Worm (Caenorhabditis elegans): ENCODE data around the gene ttr-52.

Gene ttr-52

DNA sequence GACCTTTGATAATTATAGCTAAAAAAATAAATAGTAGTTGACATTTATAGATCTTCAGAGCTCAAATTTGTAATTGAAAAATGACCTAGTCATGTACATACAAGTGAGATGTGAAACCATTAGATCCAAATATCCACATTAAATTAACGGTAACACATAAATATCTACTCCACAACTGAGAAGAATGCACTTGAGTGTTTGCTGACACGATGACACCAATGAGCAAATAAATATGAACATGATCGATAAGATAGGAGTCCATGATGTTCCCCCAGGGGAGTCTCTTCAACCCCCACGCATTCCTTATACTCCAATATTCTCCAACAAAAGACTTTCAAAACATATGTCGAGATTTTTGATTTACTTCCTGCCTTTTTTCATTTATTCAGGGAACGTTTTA, at the start of gene ttr-52:
Gene ttr-52, plus strand, starts transcription at position 301 of the 400 bp plus-strand sequence.
- TF ChIP-seq W03F9.2 (tag; optimal IDR thresholded peaks at IDR 0.05): no peak
- TF ChIP-seq dao-5 (tag; optimal IDR thresholded peaks at IDR 0.05): no peak
- TF ChIP-seq him-1 (tag; optimal IDR thresholded peaks at IDR 0.05): no peak

- TF ChIP-seq him-1 (tag; optimal IDR thresholded peaks at IDR 0.05): no peak
- no peak for TF ChIP-seq W03F9.2 (tag; optimal IDR thresholded peaks at IDR 0.05)
- TF ChIP-seq dao-5 (tag; optimal IDR thresholded peaks at IDR 0.05): no peak
Measured at ce11 chrIII:13359256-13359655, 45.3 kb upstream of the ttr-52 start, which contains the start of gene F53A2.9. Gene F53A2.9 (minus strand): TSS chrIII:13359356.

DNA sequence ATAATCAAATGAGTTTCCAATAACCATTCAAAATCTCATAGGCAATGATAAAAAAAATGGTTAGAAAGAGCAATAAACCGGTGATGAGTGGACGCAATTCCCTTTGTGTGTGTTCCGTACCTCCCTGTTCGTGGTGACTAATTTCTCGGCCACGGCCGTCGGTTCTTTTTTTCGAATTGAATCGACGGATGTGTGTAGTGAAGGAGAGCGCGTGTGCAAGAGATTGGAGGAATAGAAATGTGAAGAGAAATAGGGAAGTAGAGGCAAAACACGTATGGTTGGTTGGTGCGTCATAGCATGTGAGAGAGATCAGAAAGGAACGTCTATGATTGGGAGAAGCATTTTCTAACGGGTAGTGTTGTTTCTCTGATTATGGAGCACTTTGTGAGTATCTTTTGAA, 44.7 kb upstream of the ttr-52 start:
- no peak for TF ChIP-seq dao-5 (tag; optimal IDR thresholded peaks at IDR 0.05)
- TF ChIP-seq W03F9.2 (tag; optimal IDR thresholded peaks at IDR 0.05): peak; percentile 28

ce11 chrIII:13370980-13371379, 33.5 kb upstream of the ttr-52 start, which contains the start of gene T03F6.9:
Gene T03F6.9 (minus strand): TSS chrIII:13371080.
- no peak for TF ChIP-seq W03F9.2 (tag; optimal IDR thresholded peaks at IDR 0.05)
- TF ChIP-seq him-1 (tag; optimal IDR thresholded peaks at IDR 0.05): no peak
- TF ChIP-seq dao-5 (tag; optimal IDR thresholded peaks at IDR 0.05): no peak

- TF ChIP-seq him-1 (tag; optimal IDR thresholded peaks at IDR 0.05): no peak
- TF ChIP-seq W03F9.2 (tag; optimal IDR thresholded peaks at IDR 0.05): no peak
- no peak for TF ChIP-seq dao-5 (tag; optimal IDR thresholded peaks at IDR 0.05)
Measured at ce11 chrIII:13376304-13376760, 28.2 kb upstream of the ttr-52 start, which contains the start of gene lis-1. Gene lis-1 (minus strand): TSS chrIII:13376710.

DNA sequence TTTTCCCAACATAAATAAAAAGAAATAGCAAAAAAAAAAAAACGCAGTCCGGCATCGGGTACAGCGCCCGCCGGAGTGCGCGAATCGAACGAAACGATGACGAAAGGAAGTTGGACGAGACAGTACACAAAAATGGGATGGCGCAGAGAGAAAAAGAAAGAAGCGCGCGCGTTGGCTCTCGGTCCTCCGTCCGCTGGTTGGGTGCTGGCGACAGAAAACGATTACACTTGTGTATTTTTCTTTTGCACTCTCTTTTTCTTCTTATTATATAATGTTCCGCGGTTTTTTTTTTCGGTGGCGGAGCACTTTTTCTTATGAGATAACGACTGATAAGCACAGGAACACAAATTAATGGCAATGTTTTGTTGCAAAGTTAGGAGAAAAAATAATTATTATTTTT, 27.3 kb upstream of the ttr-52 start:
- TF ChIP-seq him-1 (tag; optimal IDR thresholded peaks at IDR 0.05) (no peak), W03F9.2 (tag; optimal IDR thresholded peaks at IDR 0.05) (peak; percentile 20)

DNA sequence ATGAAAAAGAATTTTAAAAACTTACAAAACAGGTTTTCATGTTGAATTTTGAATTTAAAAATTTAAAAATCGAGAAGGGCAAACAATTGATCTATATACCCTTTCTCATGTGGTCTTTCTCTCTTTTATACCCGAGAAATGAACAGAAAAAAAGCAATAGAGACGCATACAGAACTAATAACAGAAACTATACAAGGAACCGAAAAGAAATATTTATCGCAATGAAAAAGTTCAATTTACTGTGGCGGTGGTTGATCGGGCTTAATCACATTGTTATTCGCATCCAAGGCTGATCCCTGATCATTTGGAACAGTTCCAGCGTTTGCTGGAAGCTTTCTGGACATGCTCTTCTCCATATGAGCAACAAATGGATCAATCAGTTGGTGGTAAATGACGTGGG, 26.3 kb upstream of the ttr-52 start, which contains the start of gene T03F6.10:
Gene T03F6.10, minus strand, starts transcription at position 101 of the 400 bp plus-strand sequence.
- TF ChIP-seq dao-5 (tag; optimal IDR thresholded peaks at IDR 0.05) (no peak), W03F9.2 (tag; optimal IDR thresholded peaks at IDR 0.05) (no peak), him-1 (tag; optimal IDR thresholded peaks at IDR 0.05) (no peak)

DNA sequence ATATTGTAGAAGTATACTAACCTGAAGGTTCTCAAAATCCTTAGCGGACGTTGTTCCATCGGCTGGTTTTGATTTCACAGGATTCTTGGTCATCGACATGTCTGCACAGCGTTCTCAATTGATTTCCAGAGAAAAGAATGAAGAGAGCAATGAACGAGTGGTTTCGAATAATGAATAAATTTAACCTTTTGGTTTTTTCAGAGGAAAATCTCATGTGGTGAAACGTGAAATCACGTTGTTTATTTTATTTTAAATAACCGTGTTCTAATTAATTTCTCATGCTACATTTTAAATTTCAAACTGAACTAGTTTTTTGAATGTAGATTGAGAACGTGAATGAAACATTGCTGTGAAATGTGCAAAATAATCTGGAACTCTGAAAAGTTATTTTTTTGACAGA, 24.3 kb upstream of the ttr-52 start, which contains the start of gene T03F6.6:
Gene T03F6.6, minus strand, starts transcription at position 101 of the 400 bp plus-strand sequence.
- TF ChIP-seq dao-5 (tag; optimal IDR thresholded peaks at IDR 0.05) (no peak), W03F9.2 (tag; optimal IDR thresholded peaks at IDR 0.05) (no peak), him-1 (tag; optimal IDR thresholded peaks at IDR 0.05) (no peak)

DNA sequence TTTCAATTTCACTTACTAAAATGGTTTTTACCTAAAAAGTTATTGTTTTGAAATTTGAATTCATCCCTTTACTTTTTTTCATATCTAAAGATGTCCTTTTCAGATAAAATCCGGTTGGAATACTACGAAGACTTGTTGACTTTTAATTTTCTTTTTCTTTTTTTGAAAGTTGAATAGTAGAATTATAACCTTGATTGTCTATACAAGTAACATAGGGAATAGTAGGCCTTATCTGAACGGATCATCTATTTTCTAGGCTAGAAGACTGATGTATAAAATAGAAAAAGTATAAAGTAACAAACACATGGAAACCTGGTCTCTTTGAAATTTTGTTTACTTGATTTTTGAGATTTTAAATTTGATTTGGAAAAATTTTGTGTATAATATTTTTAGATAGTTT, 23.6 kb upstream of the ttr-52 start:
- no peak for TF ChIP-seq him-1 (tag; optimal IDR thresholded peaks at IDR 0.05)
- TF ChIP-seq W03F9.2 (tag; optimal IDR thresholded peaks at IDR 0.05): no peak
- TF ChIP-seq dao-5 (tag; optimal IDR thresholded peaks at IDR 0.05): no peak

- TF ChIP-seq W03F9.2 (tag; optimal IDR thresholded peaks at IDR 0.05) (no peak), him-1 (tag; optimal IDR thresholded peaks at IDR 0.05) (no peak), dao-5 (tag; optimal IDR thresholded peaks at IDR 0.05) (no peak)
Measured at ce11 chrIII:13381684-13382083, 22.8 kb upstream of the ttr-52 start.

- no peak for TF ChIP-seq him-1 (tag; optimal IDR thresholded peaks at IDR 0.05)
- no peak for TF ChIP-seq dao-5 (tag; optimal IDR thresholded peaks at IDR 0.05)
- TF ChIP-seq W03F9.2 (tag; optimal IDR thresholded peaks at IDR 0.05): no peak
Measured at ce11 chrIII:13383159-13383558, 21.4 kb upstream of the ttr-52 start.

DNA sequence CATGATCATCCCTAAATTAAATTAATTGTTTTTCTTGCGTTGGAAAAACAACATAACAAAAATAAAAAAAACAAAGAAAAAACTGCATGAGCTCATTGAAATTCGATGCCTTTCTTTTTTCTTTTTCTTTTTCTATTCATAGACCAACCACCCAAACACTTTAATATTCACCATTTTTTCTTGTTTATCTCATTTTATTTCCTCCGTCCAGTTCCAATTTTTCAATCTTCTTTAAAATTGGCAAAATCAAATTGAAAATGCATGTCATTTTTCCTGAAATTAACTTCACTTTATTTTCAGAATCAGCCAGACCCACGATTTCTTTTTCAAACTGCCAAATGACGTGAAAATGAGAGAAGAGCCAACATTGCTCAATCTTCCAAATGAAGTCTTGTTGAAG, 18.7 kb upstream of the ttr-52 start, which contains the start of gene T03F6.4:
Gene T03F6.4, plus strand, starts transcription at position 301 of the 400 bp plus-strand sequence.
- no peak for TF ChIP-seq dao-5 (tag; optimal IDR thresholded peaks at IDR 0.05)

ce11 chrIII:13388621-13389020, 15.9 kb upstream of the ttr-52 start:
- TF ChIP-seq dao-5 (tag; optimal IDR thresholded peaks at IDR 0.05) (no peak), him-1 (tag; optimal IDR thresholded peaks at IDR 0.05) (no peak), W03F9.2 (tag; optimal IDR thresholded peaks at IDR 0.05) (no peak)

DNA sequence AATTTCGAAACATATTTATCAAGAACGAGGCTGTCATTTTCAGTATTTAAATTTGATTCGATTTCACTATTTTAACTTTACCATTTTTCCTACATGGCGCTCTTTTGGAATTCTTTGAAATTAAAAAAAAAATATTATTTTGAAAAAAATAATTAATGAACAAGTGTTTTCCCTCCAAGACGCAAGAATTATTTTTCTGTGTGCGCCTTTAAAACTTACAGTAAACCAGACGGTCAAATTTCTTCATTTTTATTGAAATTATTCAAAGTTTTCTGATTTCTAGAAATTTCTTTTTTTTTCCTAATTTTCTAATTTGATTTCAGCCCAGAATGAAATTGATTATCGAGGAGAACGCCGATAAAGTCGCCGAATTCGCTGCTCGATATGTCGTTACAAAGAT, 15.4 kb upstream of the ttr-52 start, which contains the start of gene T03F6.3:
Gene T03F6.3, plus strand, starts transcription at position 318 of the 400 bp plus-strand sequence.
- TF ChIP-seq dao-5 (tag; optimal IDR thresholded peaks at IDR 0.05) (no peak), him-1 (tag; optimal IDR thresholded peaks at IDR 0.05) (no peak), W03F9.2 (tag; optimal IDR thresholded peaks at IDR 0.05) (no peak)

DNA sequence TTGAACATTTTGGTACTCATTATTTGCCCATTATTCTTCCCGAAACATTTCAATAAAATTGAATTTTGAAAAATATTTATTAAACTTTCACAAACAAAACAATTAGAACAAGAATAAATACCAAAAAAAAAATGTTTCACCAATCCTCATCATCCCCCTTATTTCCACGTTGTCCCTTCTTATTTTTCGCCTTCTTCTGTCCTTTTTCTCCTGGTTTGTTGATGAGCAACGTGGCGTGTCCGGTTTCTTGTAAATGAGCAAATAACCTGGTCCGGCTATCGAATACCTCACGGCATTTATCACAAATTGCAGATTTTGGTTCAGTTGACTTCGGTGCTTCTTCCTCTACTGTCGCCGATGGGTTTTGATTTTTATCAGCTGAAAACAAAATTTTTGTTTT, 13.7 kb upstream of the ttr-52 start:
- TF ChIP-seq him-1 (tag; optimal IDR thresholded peaks at IDR 0.05): no peak
- TF ChIP-seq dao-5 (tag; optimal IDR thresholded peaks at IDR 0.05): no peak
- no peak for TF ChIP-seq W03F9.2 (tag; optimal IDR thresholded peaks at IDR 0.05)

Data from whole organism, L4/young adult.